Worm (Caenorhabditis elegans): ENCODE measurements around the gene sodh-2.
A peak's percentile ranks its signal among the peaks of the same experiment; 100 is the strongest.

DNA sequence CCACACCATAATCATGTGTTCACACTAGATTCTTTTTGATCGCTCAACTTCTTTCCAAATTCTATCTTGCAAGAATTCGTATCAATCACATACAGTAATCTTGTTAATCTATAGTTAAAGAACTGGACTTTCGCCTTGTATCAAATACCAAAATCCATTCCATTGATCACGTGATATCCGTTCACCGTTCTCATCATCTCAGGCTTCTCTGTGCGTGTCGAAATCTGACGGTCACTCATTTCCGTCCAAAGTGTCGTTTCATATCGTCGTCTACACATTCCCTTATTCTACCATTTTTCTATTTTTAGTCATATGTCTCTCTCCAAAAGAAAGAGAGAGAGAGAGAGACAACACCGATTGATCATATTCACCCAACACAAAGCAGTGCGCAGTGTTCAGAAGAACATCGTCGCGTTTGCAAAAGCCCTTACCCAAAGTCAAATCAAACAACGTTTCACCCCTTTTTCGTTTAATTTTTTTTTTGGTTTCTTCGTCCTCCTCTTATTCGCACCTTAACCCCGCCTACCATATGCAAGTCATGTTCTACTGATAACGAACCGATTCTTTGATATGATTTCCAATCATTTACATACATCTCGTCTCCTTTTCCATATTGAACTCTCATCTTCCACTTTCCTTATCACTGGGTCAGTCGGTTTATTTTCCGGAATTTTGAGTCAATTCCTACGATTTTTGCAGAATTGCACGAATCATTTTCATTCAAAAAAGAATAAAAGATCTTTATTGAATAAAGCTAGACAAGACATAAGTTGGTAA is 31.8 kb downstream of the sodh-2 start:
- TF ChIP-seq pha-4 (GFP tag; IDR thresholded peaks at IDR 0.05), result no peak
- peak; percentile 23 for TF ChIP-seq pha-4 (tag; optimal IDR thresholded peaks at IDR 0.05)
- TF ChIP-seq nhr-11 (tag; optimal IDR thresholded peaks at IDR 0.05), result no peak
- peak in 1 of 2 experiments; percentile 95 for TF ChIP-seq unc-62 (GFP tag; optimal IDR thresholded peaks at IDR 0.05 in 1 of 2)
- TF ChIP-seq unc-62 (tag; optimal IDR thresholded peaks at IDR 0.05), result no peak
- no peak for TF ChIP-seq saeg-2 (GFP tag; IDR thresholded peaks at IDR 0.05)
- TF ChIP-seq nhr-237 (tag; optimal IDR thresholded peaks at IDR 0.05), result no peak
- TF ChIP-seq tag-97 (GFP tag; IDR thresholded peaks at IDR 0.05), result no peak

Data from whole organism, L4 larva.